Fruit fly (Drosophila melanogaster) whole organism, embryonic: ENCODE results near the gene FucTA.

Experiments
- Adf1 ChIP-seq: fragments of 200-800 bp; sonication (Bioruptor generic); IDR thresholded peaks from 2 replicates; pipeline ENCODE4 v1.3.6; 2022; ENCODE audit warnings: missing biosample characterization, missing genetic modification characterization
- CG10267 ChIP-seq: fragments of 200-800 bp; sonication (Bioruptor generic); optimal IDR thresholded peaks from 2 replicates; lab custom pipeline; 2018; ENCODE audit warnings: missing biosample characterization, mild to moderate bottlenecking, missing genetic modification characterization, moderate library complexity
- CG10565 ChIP-seq: fragments of 200-800 bp; sonication (Bioruptor generic); optimal IDR thresholded peaks from 3 replicates; lab custom pipeline; 2016; ENCODE audit warnings: missing biosample characterization, mild to moderate bottlenecking, missing genetic modification characterization
- CG12104 ChIP-seq: fragments of 200-800 bp; sonication (Bioruptor generic); optimal IDR thresholded peaks from 3 replicates; lab custom pipeline; 2016; ENCODE audit warnings: missing biosample characterization, missing genetic modification characterization
- CG12299 ChIP-seq: fragments of 200-800 bp; sonication (Bioruptor generic); optimal IDR thresholded peaks from 2 replicates; lab custom pipeline; 2018; ENCODE audit warnings: missing biosample characterization, mild to moderate bottlenecking, missing genetic modification characterization
- CG1529 ChIP-seq: fragments of 200-800 bp; sonication (Bioruptor generic); optimal IDR thresholded peaks from 3 replicates; lab custom pipeline; 2018; ENCODE audit warnings: missing biosample characterization, missing genetic modification characterization
- CG15514 ChIP-seq: fragments of 200-800 bp; sonication (Bioruptor generic); optimal IDR thresholded peaks from 3 replicates; lab custom pipeline; 2017; ENCODE audit warnings: missing biosample characterization, missing genetic modification characterization, mild to moderate bottlenecking, moderate library complexity, missing genetic modification reagents
- CG1602 ChIP-seq: fragments of 200-800 bp; sonication (Bioruptor generic); optimal IDR thresholded peaks from 3 replicates; lab custom pipeline; 2016; ENCODE audit warnings: missing biosample characterization, missing genetic modification characterization
- CG17612 ChIP-seq: fragments of 200-800 bp; sonication (Bioruptor generic); IDR thresholded peaks from 2 replicates; pipeline ENCODE4 v1.3.6; 2022; ENCODE audit warnings: missing biosample characterization, missing genetic modification characterization
- CG1792 ChIP-seq: fragments of 200-800 bp; sonication (Bioruptor generic); optimal IDR thresholded peaks from 2 replicates; lab custom pipeline; 2016; ENCODE audit warnings: missing biosample characterization, missing genetic modification characterization
- CG18011 ChIP-seq: fragments of 200-800 bp; sonication (Bioruptor generic); optimal IDR thresholded peaks from 2 replicates; lab custom pipeline; 2017; ENCODE audit warnings: missing biosample characterization, missing genetic modification characterization, mild to moderate bottlenecking, moderate library complexity, missing genotype
- CG18764 ChIP-seq: fragments of 200-800 bp; sonication (Bioruptor generic); optimal IDR thresholded peaks from 3 replicates; lab custom pipeline; 2016; ENCODE audit warnings: missing biosample characterization, missing genetic modification characterization
- CG30403 ChIP-seq: fragments of 200-800 bp; sonication (Bioruptor generic); optimal IDR thresholded peaks from 3 replicates; lab custom pipeline; 2016; ENCODE audit warnings: missing biosample characterization, missing genetic modification characterization
- CG31224 ChIP-seq: fragments of 200-800 bp; sonication (Bioruptor generic); IDR thresholded peaks from 2 replicates; pipeline ENCODE4 v1.3.6; 2022; ENCODE audit warnings: missing biosample characterization, missing genetic modification characterization
- CG3407 ChIP-seq: fragments of 200-800 bp; sonication (Bioruptor generic); optimal IDR thresholded peaks from 2 replicates; lab custom pipeline; 2018; ENCODE audit warnings: missing biosample characterization, mild to moderate bottlenecking, missing genetic modification characterization
- CG4730 ChIP-seq: fragments of 200-800 bp; sonication (Bioruptor generic); IDR thresholded peaks from 2 replicates; pipeline ENCODE4 v1.3.6; 2022; ENCODE audit warnings: missing biosample characterization, missing genetic modification characterization
- CG5180 ChIP-seq: fragments of 200-800 bp; sonication (Bioruptor generic); optimal IDR thresholded peaks from 3 replicates; lab custom pipeline; 2017; ENCODE audit warnings: missing biosample characterization, missing genetic modification characterization, mild to moderate bottlenecking, moderate library complexity, missing genetic modification reagents
- CG6654 ChIP-seq: fragments of 200-800 bp; sonication (Bioruptor generic); optimal IDR thresholded peaks from 2 replicates; lab custom pipeline; 2017; ENCODE audit warnings: missing biosample characterization, mild to moderate bottlenecking, missing genetic modification characterization
- CG6765 ChIP-seq: fragments of 200-800 bp; sonication (Bioruptor generic); optimal IDR thresholded peaks from 3 replicates; lab custom pipeline; 2017; ENCODE audit warnings: missing biosample characterization, mild to moderate bottlenecking, missing genetic modification characterization
- CG8089 ChIP-seq: fragments of 200-800 bp; sonication (Bioruptor generic); optimal IDR thresholded peaks from 3 replicates; lab custom pipeline; 2016; ENCODE audit warnings: missing biosample characterization, missing genetic modification characterization
- CG9817 ChIP-seq: fragments of 200-800 bp; sonication (Bioruptor generic); optimal IDR thresholded peaks from 2 replicates; lab custom pipeline; 2018; ENCODE audit warnings: missing biosample characterization, mild to moderate bottlenecking, missing genetic modification characterization, moderate library complexity
- Dbx ChIP-seq: fragments of 200-800 bp; sonication (Bioruptor generic); IDR thresholded peaks from 3 replicates; pipeline ENCODE4 v1.3.6; 2022; ENCODE audit warnings: missing biosample characterization, missing genetic modification characterization
- Deaf1 ChIP-seq: fragments of 200-800 bp; optimal IDR thresholded peaks from 3 replicates; lab custom pipeline; 2019; ENCODE audit warnings: missing biosample characterization, mild to moderate bottlenecking, missing genetic modification characterization, moderate library complexity
- Dek ChIP-seq: fragments of 200-800 bp; sonication (Bioruptor generic); optimal IDR thresholded peaks from 3 replicates; lab custom pipeline; 2019; ENCODE audit warnings: missing biosample characterization, mild to moderate bottlenecking, missing genetic modification characterization, moderate library complexity
- Ets97D ChIP-seq: fragments of 200-800 bp; sonication (Bioruptor generic); optimal IDR thresholded peaks from 3 replicates; lab custom pipeline; 2016; ENCODE audit warnings: missing biosample characterization, missing genetic modification characterization
- Fer3 ChIP-seq: fragments of 200-800 bp; sonication (Bioruptor generic); optimal IDR thresholded peaks from 2 replicates; lab custom pipeline; 2018; ENCODE audit warnings: missing biosample characterization, mild to moderate bottlenecking, missing genetic modification characterization, moderate library complexity
- Hmx ChIP-seq: fragments of 200-800 bp; sonication (Bioruptor generic); optimal IDR thresholded peaks from 2 replicates; lab custom pipeline; 2016; ENCODE audit warnings: missing biosample characterization, missing genetic modification characterization
- MESR4 ChIP-seq: fragments of 200-800 bp; sonication (Bioruptor generic); optimal IDR thresholded peaks from 2 replicates; lab custom pipeline; 2018; ENCODE audit warnings: missing biosample characterization, mild to moderate bottlenecking, missing genetic modification characterization, moderate library complexity
- NfI ChIP-seq: fragments of 200-800 bp; sonication (Bioruptor generic); optimal IDR thresholded peaks from 3 replicates; lab custom pipeline; 2018; ENCODE audit warnings: missing biosample characterization, mild to moderate bottlenecking, missing genetic modification characterization, moderate library complexity
- Sry-β ChIP-seq: fragments of 200-800 bp; sonication (Bioruptor generic); optimal IDR thresholded peaks from 2 replicates; lab custom pipeline; 2018; ENCODE audit warnings: missing biosample characterization, mild to moderate bottlenecking, missing genetic modification characterization, moderate library complexity
- Usf ChIP-seq: fragments of 200-800 bp; sonication (Bioruptor generic); optimal IDR thresholded peaks from 2 replicates; lab custom pipeline; 2017; ENCODE audit warnings: missing genotype, missing biosample characterization, missing genetic modification characterization
- Xbp1 ChIP-seq: fragments of 200-800 bp; sonication (Bioruptor generic); optimal IDR thresholded peaks from 3 replicates; lab custom pipeline; 2016; ENCODE audit warnings: missing biosample characterization, mild to moderate bottlenecking, missing genetic modification characterization
- crol ChIP-seq: fragments of 200-800 bp; sonication (Bioruptor generic); IDR thresholded peaks from 2 replicates; pipeline ENCODE4 v1.3.6; 2022; ENCODE audit warnings: missing biosample characterization, missing genetic modification characterization
- disco-r ChIP-seq: fragments of 200-800 bp; sonication (Bioruptor generic); optimal IDR thresholded peaks from 2 replicates; lab custom pipeline; 2016; ENCODE audit warnings: missing biosample characterization, missing genetic modification characterization
- dmrt99B ChIP-seq: fragments of 200-800 bp; sonication (Bioruptor generic); optimal IDR thresholded peaks from 2 replicates; lab custom pipeline; 2018; ENCODE audit warnings: missing biosample characterization, mild to moderate bottlenecking, missing genetic modification characterization, moderate library complexity
- emc ChIP-seq: fragments of 200-800 bp; sonication (Bioruptor generic); optimal IDR thresholded peaks from 2 replicates; lab custom pipeline; 2016; ENCODE audit warnings: missing biosample characterization, missing genetic modification characterization
- exex ChIP-seq: fragments of 200-800 bp; sonication (Bioruptor generic); optimal IDR thresholded peaks from 4 replicates; lab custom pipeline; 2018; ENCODE audit warnings: missing biosample characterization, mild to moderate bottlenecking, missing genetic modification characterization, moderate library complexity
- gt ChIP-seq: fragments of 200-800 bp; sonication (Bioruptor generic); IDR thresholded peaks from 2 replicates; pipeline ENCODE4 v1.3.6; 2022; ENCODE audit warnings: missing biosample characterization, missing genetic modification characterization
- h ChIP-seq: fragments of >200 bp; optimal IDR thresholded peaks from 2 replicates; lab custom pipeline; 2017
- knrl ChIP-seq: fragments of 200-800 bp; sonication (Bioruptor generic); IDR thresholded peaks from 3 replicates; pipeline ENCODE4 v1.3.6; 2022; ENCODE audit warnings: missing biosample characterization, missing genetic modification characterization; ENCODE audit not compliant: partially characterized antibody
- odd ChIP-seq: fragments of 200-800 bp; sonication (Bioruptor generic); optimal IDR thresholded peaks from 2 replicates; lab custom pipeline; 2017; ENCODE audit warnings: missing biosample characterization, mild to moderate bottlenecking, missing genetic modification characterization
- p53 ChIP-seq: fragments of 200-800 bp; sonication (Bioruptor generic); optimal IDR thresholded peaks from 2 replicates; lab custom pipeline; 2016; ENCODE audit warnings: missing biosample characterization, missing genetic modification characterization
- pb ChIP-seq: fragments of 200-800 bp; sonication (Bioruptor generic); optimal IDR thresholded peaks from 3 replicates; lab custom pipeline; 2016; ENCODE audit warnings: missing biosample characterization, missing genetic modification characterization
- psq ChIP-seq: fragments of 200-800 bp; sonication (Bioruptor generic); optimal IDR thresholded peaks from 2 replicates; lab custom pipeline; 2017; ENCODE audit warnings: missing biosample characterization, missing genetic modification characterization
- row ChIP-seq: fragments of 200-800 bp; sonication (Bioruptor generic); IDR thresholded peaks from 3 replicates; pipeline ENCODE4 v1.3.6; 2022; ENCODE audit warnings: missing biosample characterization, missing genetic modification characterization
- sim ChIP-seq: fragments of 200-800 bp; sonication (Bioruptor generic); IDR thresholded peaks from 2 replicates; pipeline ENCODE4 v1.3.6; 2022; ENCODE audit warnings: missing biosample characterization, missing genetic modification characterization
- slp2 ChIP-seq: fragments of 200-800 bp; sonication (Bioruptor generic); optimal IDR thresholded peaks from 2 replicates; lab custom pipeline; 2016; ENCODE audit warnings: missing biosample characterization, missing genetic modification characterization
- tgo ChIP-seq: fragments of 200-800 bp; sonication (Bioruptor generic); IDR thresholded peaks from 3 replicates; pipeline ENCODE4 v1.3.6; 2022; ENCODE audit warnings: missing biosample characterization, missing genetic modification characterization
- ttk ChIP-seq: fragments of 200-800 bp; sonication (Bioruptor generic); IDR thresholded peaks from 2 replicates; pipeline ENCODE4 v2.1.2; 2022; ENCODE audit warnings: missing biosample characterization, missing genetic modification characterization
- usp ChIP-seq: fragments of >200 bp; optimal IDR thresholded peaks from 2 replicates; lab custom pipeline; 2017; ENCODE audit warnings: missing biosample characterization, missing genetic modification characterization
- wdn ChIP-seq: fragments of 200-800 bp; sonication (Bioruptor generic); IDR thresholded peaks from 2 replicates; pipeline ENCODE4 v1.3.6; 2022; ENCODE audit warnings: missing biosample characterization, missing genetic modification characterization
- zen ChIP-seq: fragments of 200-800 bp; sonication (Bioruptor generic); optimal IDR thresholded peaks from 3 replicates; lab custom pipeline; 2018; ENCODE audit warnings: missing biosample characterization, mild to moderate bottlenecking, missing genetic modification characterization, moderate library complexity
- zf30C ChIP-seq: fragments of 200-800 bp; sonication (Bioruptor generic); optimal IDR thresholded peaks from 3 replicates; lab custom pipeline; 2018; ENCODE audit warnings: missing biosample characterization, mild to moderate bottlenecking, missing genetic modification characterization

FucTA gene

DNA sequence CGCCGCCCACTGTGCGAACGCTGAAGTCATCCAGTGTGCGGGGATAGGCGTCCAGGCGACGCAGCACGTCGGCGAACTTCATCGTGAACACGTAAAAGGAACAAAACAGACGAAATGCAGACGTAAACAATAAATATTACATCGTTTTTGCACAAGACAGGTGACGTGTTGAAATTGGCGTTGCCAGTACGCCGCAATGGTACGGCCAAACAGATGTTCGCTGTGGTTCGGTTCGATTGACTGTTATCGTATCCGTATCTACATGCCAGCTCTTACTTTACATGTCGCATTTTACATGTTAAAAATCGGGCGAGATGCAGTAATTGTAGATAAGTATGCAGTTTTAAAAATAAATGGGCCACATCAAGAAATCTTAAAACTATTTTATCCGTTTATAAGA lies 16.5 kb downstream of the FucTA start, which contains the start of gene CG7011 (continued):
- TF ChIP-seq CG18011: no peak
- no peak for TF ChIP-seq gt (GFP tag; lab: Robert Waterston, UW)
- no peak for TF ChIP-seq CG17612
- TF ChIP-seq p53 (GFP tag; lab: Kevin White, UChicago): no peak
- TF ChIP-seq NfI (GFP tag; lab: Kevin White, UChicago): no peak
- peak; percentile 54 for TF ChIP-seq Xbp1
- peak; percentile 48 for TF ChIP-seq knrl
- no peak for TF ChIP-seq psq
- no peak for TF ChIP-seq wdn (GFP tag; lab: Robert Waterston, UW)
- no peak for TF ChIP-seq CG12104
- TF ChIP-seq CG30403 (GFP tag; lab: Kevin White, UChicago): no peak
- no peak for TF ChIP-seq zen
- TF ChIP-seq Sry-β (GFP tag; lab: Kevin White, UChicago): no peak
- no peak for TF ChIP-seq CG9817 (tag; lab: Kevin White, UChicago)
- TF ChIP-seq MESR4 (GFP tag; lab: Kevin White, UChicago): peak; percentile 17
- no peak for TF ChIP-seq Dek (tag; lab: Kevin White, UChicago)
- no peak for TF ChIP-seq disco-r (GFP tag; lab: Kevin White, UChicago)
- TF ChIP-seq h (lab: Kevin White, UChicago): no peak
- TF ChIP-seq pb: no peak
- TF ChIP-seq CG18764 (GFP tag; lab: Kevin White, UChicago): no peak
- TF ChIP-seq dmrt99B (tag; lab: Kevin White, UChicago): no peak
- no peak for TF ChIP-seq crol
- TF ChIP-seq CG6765: no peak
- TF ChIP-seq CG6654: no peak
- TF ChIP-seq Deaf1: no peak
- no peak for TF ChIP-seq row
- no peak for TF ChIP-seq odd (GFP tag; lab: Kevin White, UChicago)
- no peak for TF ChIP-seq Hmx (GFP tag; lab: Kevin White, UChicago)
- no peak for TF ChIP-seq slp2 (GFP tag; lab: Kevin White, UChicago)
- TF ChIP-seq zf30C: no peak
- TF ChIP-seq CG1529 (GFP tag; lab: Kevin White, UChicago): no peak
- peak; percentile 88 for TF ChIP-seq CG5180
- no peak for TF ChIP-seq sim
- TF ChIP-seq CG10565: no peak
- TF ChIP-seq CG12299 (tag; lab: Kevin White, UChicago): no peak
- TF ChIP-seq Fer3 (tag; lab: Kevin White, UChicago): no peak
- no peak for TF ChIP-seq CG10267 (tag; lab: Kevin White, UChicago)
- TF ChIP-seq CG8089: no peak
- TF ChIP-seq emc (GFP tag; lab: Kevin White, UChicago): no peak
- peak; percentile 65 for TF ChIP-seq CG15514 (GFP tag; lab: Kevin White, UChicago)
- TF ChIP-seq CG4730 (GFP tag; lab: Robert Waterston, UW): no peak
- no peak for TF ChIP-seq Usf (GFP tag; lab: Kevin White, UChicago)
- TF ChIP-seq tgo (GFP tag; lab: Robert Waterston, UW): no peak
- no peak for TF ChIP-seq CG1602 (GFP tag; lab: Kevin White, UChicago)
- no peak for TF ChIP-seq ttk
- no peak for TF ChIP-seq Ets97D (GFP tag; lab: Kevin White, UChicago)
- no peak for TF ChIP-seq CG1792
- no peak for TF ChIP-seq Adf1 (GFP tag; lab: Robert Waterston, UW)
- no peak for TF ChIP-seq exex (tag; lab: Kevin White, UChicago)
- no peak for TF ChIP-seq CG3407 (GFP tag; lab: Kevin White, UChicago)
- no peak for TF ChIP-seq CG31224 (GFP tag; lab: Robert Waterston, UW)
- no peak for TF ChIP-seq usp
- TF ChIP-seq Dbx (GFP tag; lab: Robert Waterston, UW): no peak
